Worm (Caenorhabditis elegans) whole organism, mixed stage, embryonic: Measurements from ENCODE around the gene F08F3.10.

Experiments used
- ceh-39 ChIP-seq: fragments of 150-350 bp; optimal IDR thresholded peaks from 2 replicates; lab custom pipeline; 2014; ENCODE audit warnings: missing biosample characterization, missing genetic modification characterization
- elt-3 ChIP-seq: fragments of 150-350 bp; optimal IDR thresholded peaks from 2 replicates; lab custom pipeline; 2014; ENCODE audit warnings: missing biosample characterization, missing genetic modification characterization
- flh-1 ChIP-seq: fragments of 200-800 bp; sonication (Bioruptor generic); optimal IDR thresholded peaks from 2 replicates; lab custom pipeline; 2018; ENCODE audit warnings: mild to moderate bottlenecking, missing genetic modification characterization, moderate library complexity, missing compliant biosample characterization
- lin-13 ChIP-seq: fragments of 150-350 bp; optimal IDR thresholded peaks from 2 replicates; lab custom pipeline; 2014; ENCODE audit warnings: missing biosample characterization, missing genetic modification characterization
- lsy-2 ChIP-seq: fragments of 150-350 bp; optimal IDR thresholded peaks from 2 replicates; lab custom pipeline; 2014; ENCODE audit warnings: missing biosample characterization, missing genetic modification characterization
- mab-5 ChIP-seq: fragments of 150-350 bp; optimal IDR thresholded peaks from 2 replicates; lab custom pipeline; 2014; ENCODE audit warnings: missing biosample characterization, missing genetic modification characterization
- mep-1 ChIP-seq: fragments of 150-350 bp; optimal IDR thresholded peaks from 2 replicates; lab custom pipeline; 2017; ENCODE audit warnings: missing biosample characterization, missing genetic modification reagents, missing genetic modification characterization, inconsistent platforms
- nhr-237 ChIP-seq: fragments of 150-350 bp; optimal IDR thresholded peaks from 2 replicates; lab custom pipeline; 2014; ENCODE audit warnings: missing biosample characterization, missing genetic modification characterization
- snpc-4 ChIP-seq: fragments of 150-350 bp; optimal IDR thresholded peaks from 2 replicates; lab custom pipeline; 2014; ENCODE audit warnings: missing biosample characterization, missing genetic modification characterization
- sptf-1 ChIP-seq: sonication (generic microtip); optimal IDR thresholded peaks from 2 replicates; lab custom pipeline; 2017; ENCODE audit warnings: mild to moderate bottlenecking, missing genetic modification characterization, moderate library complexity, missing compliant biosample characterization
- unc-62 ChIP-seq: fragments of 150-350 bp; optimal IDR thresholded peaks from 2 replicates; lab custom pipeline; 2014; ENCODE audit warnings: missing biosample characterization, missing genetic modification reagents, missing genetic modification characterization
- zip-8 ChIP-seq: fragments of 150-350 bp; optimal IDR thresholded peaks from 2 replicates; lab custom pipeline; 2014; ENCODE audit warnings: missing biosample characterization, missing genetic modification characterization

DNA sequence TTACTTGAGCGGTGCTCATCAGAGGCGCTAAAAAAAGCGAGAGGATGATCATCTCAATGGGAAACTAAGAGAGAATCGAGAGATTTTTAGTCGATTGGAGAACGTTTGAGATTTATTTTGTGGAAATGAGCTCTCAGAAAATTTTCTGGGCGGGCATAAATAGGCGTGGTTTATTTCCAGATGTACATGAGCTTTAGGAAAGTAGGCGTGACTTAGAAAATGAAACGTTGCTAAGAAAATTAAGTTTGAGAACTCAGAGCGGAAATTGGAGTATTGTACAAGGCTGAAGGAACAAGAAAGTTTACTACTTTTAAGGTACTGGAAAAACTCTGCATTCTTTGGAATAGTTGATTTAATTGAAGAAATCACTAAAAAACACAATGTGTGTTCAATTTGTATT is 44.4 kb upstream of the F08F3.10 start, which contains the start of gene T09D3.9:
- TF ChIP-seq mab-5 (tag; lab: Kevin White, UChicago) (no peak), lsy-2 (tag; lab: Kevin White, UChicago) (no peak), flh-1 (no peak), mep-1 (no peak), elt-3 (tag; lab: Kevin White, UChicago) (no peak), unc-62 (GFP tag; lab: Kevin White, UChicago) (no peak), lin-13 (tag; lab: Kevin White, UChicago) (no peak), nhr-237 (no peak), ceh-39 (no peak), zip-8 (no peak), sptf-1 (tag; lab: Kevin White, UChicago) (no peak), snpc-4 (tag; lab: Kevin White, UChicago) (no peak)
